Fruit fly (Drosophila melanogaster) whole organism, embryonic: ENCODE results near the gene dpr4.

Experiments
- Asciz ChIP-seq: fragments of 200-800 bp; sonication (Bioruptor generic); optimal IDR thresholded peaks from 2 replicates; lab custom pipeline; 2017; ENCODE audit warnings: missing biosample characterization, mild to moderate bottlenecking, missing genetic modification characterization, missing genetic modification reagents
- CG10366 ChIP-seq: fragments of 200-800 bp; sonication (Bioruptor generic); IDR thresholded peaks from 2 replicates; pipeline ENCODE4 v1.3.6; 2022; ENCODE audit warnings: missing biosample characterization, missing genetic modification characterization
- CG10431 ChIP-seq: fragments of 200-800 bp; sonication (Bioruptor generic); optimal IDR thresholded peaks from 3 replicates; lab custom pipeline; 2018; ENCODE audit warnings: missing biosample characterization, mild to moderate bottlenecking, missing genetic modification characterization
- CG12659 ChIP-seq: fragments of 200-800 bp; sonication (Bioruptor generic); optimal IDR thresholded peaks from 3 replicates; lab custom pipeline; 2017; ENCODE audit warnings: mild to moderate bottlenecking, missing biosample characterization, missing genetic modification reagents, missing genetic modification characterization
- CG15514 ChIP-seq: fragments of 200-800 bp; sonication (Bioruptor generic); optimal IDR thresholded peaks from 3 replicates; lab custom pipeline; 2017; ENCODE audit warnings: missing biosample characterization, missing genetic modification characterization, mild to moderate bottlenecking, moderate library complexity, missing genetic modification reagents
- CG1647 ChIP-seq: fragments of 200-800 bp; sonication (Bioruptor generic); optimal IDR thresholded peaks from 3 replicates; lab custom pipeline; 2016; ENCODE audit warnings: missing biosample characterization, missing genetic modification characterization
- CG17612 ChIP-seq: fragments of 200-800 bp; sonication (Bioruptor generic); IDR thresholded peaks from 2 replicates; pipeline ENCODE4 v1.3.6; 2022; ENCODE audit warnings: missing biosample characterization, missing genetic modification characterization
- CG17912 ChIP-seq: fragments of 200-800 bp; sonication (Bioruptor generic); optimal IDR thresholded peaks from 2 replicates; lab custom pipeline; 2018; ENCODE audit warnings: missing biosample characterization, mild to moderate bottlenecking, missing genetic modification characterization
- CG1792 ChIP-seq: fragments of 200-800 bp; sonication (Bioruptor generic); optimal IDR thresholded peaks from 2 replicates; lab custom pipeline; 2016; ENCODE audit warnings: missing biosample characterization, missing genetic modification characterization
- CG2129 ChIP-seq: fragments of 200-800 bp; sonication (Bioruptor generic); IDR thresholded peaks from 2 replicates; pipeline ENCODE4 v1.3.6; 2022; ENCODE audit warnings: missing biosample characterization, missing genetic modification characterization; ENCODE audit not compliant: partially characterized antibody
- CG2889 ChIP-seq: fragments of 200-800 bp; sonication (Bioruptor generic); IDR thresholded peaks from 3 replicates; pipeline ENCODE4 v1.3.6; 2022; ENCODE audit warnings: missing biosample characterization, missing genetic modification characterization
- CG32772 ChIP-seq: fragments of 200-800 bp; sonication (Bioruptor generic); IDR thresholded peaks from 2 replicates; pipeline ENCODE4 v1.3.6; 2022; ENCODE audit warnings: missing biosample characterization, missing genetic modification characterization
- CG4282 ChIP-seq: fragments of 200-800 bp; sonication (Bioruptor generic); optimal IDR thresholded peaks from 2 replicates; lab custom pipeline; 2016; ENCODE audit warnings: missing biosample characterization, missing genetic modification characterization
- CG4820 ChIP-seq: fragments of 200-800 bp; sonication (Bioruptor generic); optimal IDR thresholded peaks from 3 replicates; lab custom pipeline; 2016; ENCODE audit warnings: missing biosample characterization, missing genetic modification characterization
- CG6272 ChIP-seq: fragments of 200-800 bp; sonication (Bioruptor generic); IDR thresholded peaks from 2 replicates; pipeline ENCODE4 v1.3.6; 2022; ENCODE audit warnings: missing biosample characterization, missing genetic modification characterization
- CG6654 ChIP-seq: fragments of 200-800 bp; sonication (Bioruptor generic); optimal IDR thresholded peaks from 2 replicates; lab custom pipeline; 2017; ENCODE audit warnings: missing biosample characterization, mild to moderate bottlenecking, missing genetic modification characterization
- CG6689 ChIP-seq: fragments of 200-800 bp; sonication (Bioruptor generic); IDR thresholded peaks from 2 replicates; pipeline ENCODE4 v1.3.6; 2022; ENCODE audit warnings: missing biosample characterization, missing genetic modification characterization
- CG8388 ChIP-seq: fragments of 200-800 bp; sonication (Bioruptor generic); optimal IDR thresholded peaks from 2 replicates; lab custom pipeline; 2019; ENCODE audit warnings: missing biosample characterization, mild to moderate bottlenecking, missing genetic modification characterization, moderate library complexity
- Camta ChIP-seq: fragments of 200-800 bp; sonication (Bioruptor generic); optimal IDR thresholded peaks from 2 replicates; lab custom pipeline; 2016; ENCODE audit warnings: missing biosample characterization, missing genetic modification characterization
- Drgx ChIP-seq: fragments of 200-800 bp; sonication (Bioruptor generic); IDR thresholded peaks from 2 replicates; pipeline ENCODE4 v1.3.6; 2022; ENCODE audit warnings: missing biosample characterization, missing genetic modification characterization
- E2f2 ChIP-seq: fragments of 200-800 bp; sonication (Bioruptor generic); IDR thresholded peaks from 2 replicates; pipeline ENCODE4 v1.3.6; 2022; ENCODE audit warnings: missing biosample characterization, missing genetic modification characterization
- Elba2 ChIP-seq: fragments of 200-800 bp; sonication (Bioruptor generic); optimal IDR thresholded peaks from 3 replicates; lab custom pipeline; 2016; ENCODE audit warnings: missing biosample characterization, missing genetic modification characterization
- HmgZ ChIP-seq: fragments of 200-800 bp; sonication (Bioruptor generic); optimal IDR thresholded peaks from 2 replicates; lab custom pipeline; 2018; ENCODE audit warnings: missing biosample characterization, mild to moderate bottlenecking, missing genetic modification characterization
- Kr ChIP-seq: fragments of 200-800 bp; sonication (Bioruptor generic); optimal IDR thresholded peaks from 2 replicates; lab custom pipeline; 2017; ENCODE audit warnings: missing biosample characterization, mild to moderate bottlenecking, missing genetic modification characterization
- MTF-1 ChIP-seq: fragments of 200-800 bp; sonication (Bioruptor generic); optimal IDR thresholded peaks from 2 replicates; lab custom pipeline; 2018; ENCODE audit warnings: missing biosample characterization, mild to moderate bottlenecking, missing genetic modification characterization, borderline replicate concordance
- Meics ChIP-seq: fragments of 200-800 bp; sonication (Bioruptor generic); optimal IDR thresholded peaks from 2 replicates; lab custom pipeline; 2017; ENCODE audit warnings: missing biosample characterization, mild to moderate bottlenecking, missing genetic modification characterization
- Nf-YB ChIP-seq: fragments of 200-800 bp; sonication (Bioruptor generic); optimal IDR thresholded peaks from 3 replicates; lab custom pipeline; 2019; ENCODE audit warnings: missing biosample characterization, mild to moderate bottlenecking, missing genetic modification characterization, moderate library complexity
- Pdp1 ChIP-seq, 2 experiments: fragments of 200-800 bp; sonication (Bioruptor generic); optimal IDR thresholded peaks; 3 replicates each; lab custom pipeline; 2016; ENCODE audit warnings: missing biosample characterization in 2 of 2, missing genetic modification characterization in 2 of 2, mild to moderate bottlenecking in 1 of 2, moderate library complexity in 1 of 2
- Sry-β ChIP-seq: fragments of 200-800 bp; sonication (Bioruptor generic); optimal IDR thresholded peaks from 2 replicates; lab custom pipeline; 2018; ENCODE audit warnings: missing biosample characterization, mild to moderate bottlenecking, missing genetic modification characterization, moderate library complexity
- Ssrp ChIP-seq: fragments of 200-800 bp; sonication (Bioruptor generic); optimal IDR thresholded peaks from 2 replicates; lab custom pipeline; 2018; ENCODE audit warnings: missing biosample characterization, mild to moderate bottlenecking, missing genetic modification characterization, moderate library complexity
- TFAM ChIP-seq: fragments of 200-800 bp; sonication (Bioruptor generic); optimal IDR thresholded peaks from 2 replicates; lab custom pipeline; 2017; ENCODE audit warnings: missing biosample characterization, missing genetic modification characterization, inconsistent platforms
- ap ChIP-seq: fragments of 200-800 bp; sonication (Bioruptor generic); IDR thresholded peaks from 2 replicates; pipeline ENCODE4 v1.3.6; 2022; ENCODE audit warnings: missing biosample characterization, missing genetic modification characterization
- br ChIP-seq: fragments of >200 bp; optimal IDR thresholded peaks from 2 replicates; lab custom pipeline; 2017
- btn ChIP-seq: fragments of 200-800 bp; sonication (Bioruptor generic); optimal IDR thresholded peaks from 2 replicates; lab custom pipeline; 2016; ENCODE audit warnings: missing biosample characterization, missing genetic modification characterization
- ems ChIP-seq: fragments of 200-800 bp; sonication (Bioruptor generic); optimal IDR thresholded peaks from 3 replicates; lab custom pipeline; 2016; ENCODE audit warnings: missing biosample characterization, missing genetic modification characterization
- gro ChIP-seq: fragments of 200-800 bp; sonication (Bioruptor generic); optimal IDR thresholded peaks from 2 replicates; lab custom pipeline; 2016; ENCODE audit warnings: missing biosample characterization, missing genetic modification characterization
- lab ChIP-seq: fragments of 200-800 bp; sonication (Bioruptor generic); optimal IDR thresholded peaks from 3 replicates; lab custom pipeline; 2017; ENCODE audit warnings: missing biosample characterization, missing genetic modification characterization, mild to moderate bottlenecking, moderate library complexity, missing genetic modification reagents
- lmd ChIP-seq: fragments of 200-800 bp; sonication (Bioruptor generic); IDR thresholded peaks from 2 replicates; pipeline ENCODE4 v1.3.6; 2022; ENCODE audit warnings: missing biosample characterization, missing genetic modification characterization
- luna ChIP-seq: fragments of 200-800 bp; sonication (Bioruptor generic); optimal IDR thresholded peaks from 2 replicates; lab custom pipeline; 2016; ENCODE audit warnings: missing biosample characterization, missing genetic modification characterization
- maf-S ChIP-seq: fragments of 200-800 bp; sonication (Bioruptor generic); optimal IDR thresholded peaks from 2 replicates; lab custom pipeline; 2016; ENCODE audit warnings: missing biosample characterization, missing genetic modification characterization
- nerfin-1 ChIP-seq: fragments of 200-800 bp; sonication (Bioruptor generic); optimal IDR thresholded peaks from 3 replicates; lab custom pipeline; 2019; ENCODE audit warnings: missing biosample characterization, mild to moderate bottlenecking, missing genetic modification characterization, moderate library complexity
- nerfin-2 ChIP-seq: fragments of 200-800 bp; sonication (Bioruptor generic); IDR thresholded peaks from 2 replicates; pipeline ENCODE4 v1.3.6; 2022; ENCODE audit warnings: missing biosample characterization, missing genetic modification characterization; ENCODE audit not compliant: partially characterized antibody
- pita ChIP-seq: fragments of 200-800 bp; sonication (Bioruptor generic); optimal IDR thresholded peaks from 2 replicates; lab custom pipeline; 2017; ENCODE audit warnings: missing biosample characterization, mild to moderate bottlenecking, missing genetic modification characterization
- salm ChIP-seq: fragments of 200-800 bp; sonication (Bioruptor generic); optimal IDR thresholded peaks from 2 replicates; lab custom pipeline; 2018; ENCODE audit warnings: missing biosample characterization, mild to moderate bottlenecking, missing genetic modification characterization
- sd ChIP-seq: fragments of 200-800 bp; sonication (Bioruptor generic); optimal IDR thresholded peaks from 3 replicates; lab custom pipeline; 2018; ENCODE audit warnings: missing biosample characterization, mild to moderate bottlenecking, missing genetic modification characterization, moderate library complexity
- tap ChIP-seq: fragments of 200-800 bp; optimal IDR thresholded peaks from 3 replicates; lab custom pipeline; 2019; ENCODE audit warnings: missing biosample characterization, mild to moderate bottlenecking, missing genetic modification characterization, moderate library complexity
- unpg ChIP-seq: fragments of 200-800 bp; sonication (Bioruptor generic); optimal IDR thresholded peaks from 3 replicates; lab custom pipeline; 2018; ENCODE audit warnings: missing biosample characterization, mild to moderate bottlenecking, missing genetic modification characterization, moderate library complexity
- vnd ChIP-seq: fragments of 200-800 bp; sonication (Bioruptor generic); IDR thresholded peaks from 3 replicates; pipeline ENCODE4 v1.3.6; 2022; ENCODE audit warnings: missing biosample characterization, missing genetic modification characterization; ENCODE audit not compliant: partially characterized antibody
- wdn ChIP-seq: fragments of 200-800 bp; sonication (Bioruptor generic); IDR thresholded peaks from 2 replicates; pipeline ENCODE4 v1.3.6; 2022; ENCODE audit warnings: missing biosample characterization, missing genetic modification characterization
- wek ChIP-seq: fragments of 200-800 bp; sonication (Bioruptor generic); optimal IDR thresholded peaks from 3 replicates; lab custom pipeline; 2018; ENCODE audit warnings: missing biosample characterization, mild to moderate bottlenecking, missing genetic modification characterization, moderate library complexity
- wor ChIP-seq: fragments of 200-800 bp; sonication (Bioruptor generic); IDR thresholded peaks from 2 replicates; pipeline ENCODE4 v1.3.6; 2022; ENCODE audit warnings: missing biosample characterization, missing genetic modification characterization

The dpr4 gene

DNA sequence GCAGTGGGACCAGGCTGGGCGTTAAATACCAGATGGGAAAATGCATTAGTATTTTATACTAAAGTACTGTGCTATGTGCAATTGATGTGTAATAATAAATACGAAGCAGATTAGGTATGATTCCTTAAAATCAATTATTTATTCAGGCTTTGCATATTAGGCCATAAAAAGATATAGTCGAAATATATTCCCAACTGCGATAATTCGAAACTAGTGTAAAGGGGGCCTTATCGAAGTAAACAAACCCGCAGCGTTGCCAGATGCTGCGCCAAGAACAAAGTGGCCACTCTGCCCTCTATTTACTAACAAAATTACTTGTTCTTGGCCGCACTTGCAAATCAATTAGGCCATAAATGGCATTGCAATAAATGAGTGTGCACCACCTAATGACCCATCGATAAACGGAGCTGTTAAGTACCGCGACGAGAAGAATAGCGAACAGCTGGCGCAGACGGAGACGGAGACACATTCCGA lies 14.8 kb upstream of the dpr4 start, which contains the start of gene CG10898 (continued):
- peak; percentile 20 for TF ChIP-seq tap
- TF ChIP-seq nerfin-1 (tag; lab: Kevin White, UChicago): peak; percentile 96
- TF ChIP-seq wdn (GFP tag; lab: Robert Waterston, UW): peak; percentile 75
- TF ChIP-seq CG1647: peak; percentile 87
- peak; percentile 82 for TF ChIP-seq CG6689
- TF ChIP-seq ap (GFP tag; lab: Robert Waterston, UW): peak; percentile 80
- peak; percentile 89 for TF ChIP-seq unpg (GFP tag; lab: Kevin White, UChicago)
- TF ChIP-seq Drgx (GFP tag; lab: Robert Waterston, UW): peak; percentile 73
- TF ChIP-seq Nf-YB (GFP tag; lab: Kevin White, UChicago): peak; percentile 42
- TF ChIP-seq CG6272 (GFP tag; lab: Robert Waterston, UW): peak; percentile 80
- peak; percentile 85 for TF ChIP-seq lab (GFP tag; lab: Kevin White, UChicago)
- TF ChIP-seq br (lab: Kevin White, UChicago): no peak
- peak; percentile 59 for TF ChIP-seq Asciz (GFP tag; lab: Kevin White, UChicago)
- TF ChIP-seq CG4820 (GFP tag; lab: Kevin White, UChicago): peak; percentile 83
- TF ChIP-seq nerfin-2 (GFP tag; lab: Robert Waterston, UW): no peak
- peak; percentile 88 for TF ChIP-seq maf-S
- peak; percentile 86 for TF ChIP-seq lmd
- TF ChIP-seq CG4282 (GFP tag; lab: Kevin White, UChicago): peak; percentile 59
- TF ChIP-seq CG1792 (GFP tag; lab: Kevin White, UChicago): peak; percentile 86
- TF ChIP-seq salm (tag; lab: Kevin White, UChicago): peak; percentile 58
- no peak for TF ChIP-seq vnd (GFP tag; lab: Robert Waterston, UW)
- peak; percentile 74 for TF ChIP-seq Meics (GFP tag; lab: Kevin White, UChicago)
- TF ChIP-seq CG10431 (GFP tag; lab: Kevin White, UChicago): no peak
- peak; percentile 85 for TF ChIP-seq Camta (GFP tag; lab: Kevin White, UChicago)
- peak; percentile 72 for TF ChIP-seq E2f2
- no peak for TF ChIP-seq Kr
- TF ChIP-seq CG8388 (GFP tag; lab: Kevin White, UChicago): peak; percentile 71
- TF ChIP-seq ems (GFP tag; lab: Kevin White, UChicago): peak; percentile 87
- no peak for TF ChIP-seq CG2129 (GFP tag; lab: Robert Waterston, UW)
- TF ChIP-seq CG12659 (GFP tag; lab: Kevin White, UChicago): peak; percentile 91
- peak; percentile 86 for TF ChIP-seq CG32772
- peak; percentile 81 to 89 for TF ChIP-seq Pdp1 (GFP tag; optimal IDR thresholded peaks at IDR 0.05; lab: Kevin White, UChicago)
- TF ChIP-seq MTF-1 (GFP tag; lab: Kevin White, UChicago): peak; percentile 18
- peak; percentile 68 for TF ChIP-seq luna (GFP tag; lab: Kevin White, UChicago)
- TF ChIP-seq gro (GFP tag; lab: Kevin White, UChicago): peak; percentile 86
- peak; percentile 89 for TF ChIP-seq HmgZ
- no peak for TF ChIP-seq Sry-β (GFP tag; lab: Kevin White, UChicago)
- no peak for TF ChIP-seq pita
- peak; percentile 26 for TF ChIP-seq CG17912
- peak; percentile 33 for TF ChIP-seq TFAM
- peak; percentile 86 for TF ChIP-seq CG10366 (GFP tag; lab: Robert Waterston, UW)
- TF ChIP-seq wek: peak; percentile 47
- TF ChIP-seq Ssrp (tag; lab: Kevin White, UChicago): peak; percentile 78
- peak; percentile 58 for TF ChIP-seq wor (GFP tag; lab: Robert Waterston, UW)
- peak; percentile 80 for TF ChIP-seq CG15514
- TF ChIP-seq sd: peak; percentile 98
- peak; percentile 74 for TF ChIP-seq CG17612 (GFP tag; lab: Robert Waterston, UW)
- peak; percentile 80 for TF ChIP-seq CG2889
- TF ChIP-seq CG6654 (GFP tag; lab: Kevin White, UChicago): peak; percentile 44
- peak; percentile 13 for TF ChIP-seq btn (GFP tag; lab: Kevin White, UChicago)
- TF ChIP-seq Elba2: peak; percentile 69
